Worm (Caenorhabditis elegans) whole organism, mixed stage, embryonic: ENCODE results near the gene Y38C1AA.7.

Source experiments
- M03D4.4 ChIP-seq: sonication (generic microtip); optimal IDR thresholded peaks from 2 replicates; lab custom pipeline; 2017; ENCODE audit warnings: mild to moderate bottlenecking, missing genetic modification characterization, missing compliant biosample characterization
- bed-3 ChIP-seq: fragments of 200-800 bp; sonication (Bioruptor generic); optimal IDR thresholded peaks from 3 replicates; lab custom pipeline; 2018; ENCODE audit warnings: mild to moderate bottlenecking, missing genetic modification characterization, moderate library complexity, missing compliant biosample characterization
- blmp-1 ChIP-seq: fragments of 150-350 bp; optimal IDR thresholded peaks from 2 replicates; lab custom pipeline; 2014; ENCODE audit warnings: missing biosample characterization, missing genetic modification characterization
- ceh-39 ChIP-seq: fragments of 150-350 bp; optimal IDR thresholded peaks from 2 replicates; lab custom pipeline; 2014; ENCODE audit warnings: missing biosample characterization, missing genetic modification characterization
- ceh-43 ChIP-seq: fragments of 200-800 bp; sonication (Bioruptor generic); optimal IDR thresholded peaks from 2 replicates; lab custom pipeline; 2018; ENCODE audit warnings: mild to moderate bottlenecking, missing genetic modification characterization, moderate library complexity, missing compliant biosample characterization
- ceh-83 ChIP-seq: fragments of 200-800 bp; sonication (Bioruptor generic); optimal IDR thresholded peaks from 2 replicates; lab custom pipeline; 2018; ENCODE audit warnings: mild to moderate bottlenecking, missing genetic modification characterization, missing compliant biosample characterization
- ces-1 ChIP-seq: fragments of 150-350 bp; optimal IDR thresholded peaks from 2 replicates; lab custom pipeline; 2014; ENCODE audit warnings: missing biosample characterization, missing genetic modification reagents, missing genetic modification characterization
- cnd-1 ChIP-seq: fragments of 200-800 bp; sonication (Bioruptor generic); optimal IDR thresholded peaks from 2 replicates; lab custom pipeline; 2018; ENCODE audit warnings: mild to moderate bottlenecking, missing genetic modification characterization, missing compliant biosample characterization
- drap-1 ChIP-seq: fragments of 200-800 bp; sonication (Bioruptor generic); optimal IDR thresholded peaks from 3 replicates; lab custom pipeline; 2018; ENCODE audit warnings: mild to moderate bottlenecking, missing genetic modification characterization, missing compliant biosample characterization
- elt-1 ChIP-seq: sonication (generic microtip); optimal IDR thresholded peaks from 2 replicates; lab custom pipeline; 2017; ENCODE audit warnings: missing genetic modification characterization, mild to moderate bottlenecking, missing compliant biosample characterization, antibody characterized with exemption, moderate library complexity, borderline replicate concordance; ENCODE audit not compliant: insufficient read depth
- elt-3 ChIP-seq: fragments of 150-350 bp; optimal IDR thresholded peaks from 2 replicates; lab custom pipeline; 2014; ENCODE audit warnings: missing biosample characterization, missing genetic modification characterization
- flh-1 ChIP-seq: fragments of 200-800 bp; sonication (Bioruptor generic); optimal IDR thresholded peaks from 2 replicates; lab custom pipeline; 2018; ENCODE audit warnings: mild to moderate bottlenecking, missing genetic modification characterization, moderate library complexity, missing compliant biosample characterization
- ham-2 ChIP-seq: fragments of 200-800 bp; sonication (Bioruptor generic); optimal IDR thresholded peaks from 2 replicates; lab custom pipeline; 2018; ENCODE audit warnings: mild to moderate bottlenecking, missing genetic modification characterization, missing compliant biosample characterization
- hlh-1 ChIP-seq: fragments of 150-350 bp; optimal IDR thresholded peaks from 2 replicates; lab custom pipeline; 2014; ENCODE audit warnings: missing biosample characterization, missing genetic modification reagents, missing genetic modification characterization
- lin-13 ChIP-seq: fragments of 150-350 bp; optimal IDR thresholded peaks from 2 replicates; lab custom pipeline; 2014; ENCODE audit warnings: missing biosample characterization, missing genetic modification characterization
- lin-32 ChIP-seq: fragments of 200-800 bp; sonication (Bioruptor generic); optimal IDR thresholded peaks from 2 replicates; lab custom pipeline; 2018; ENCODE audit warnings: mild to moderate bottlenecking, missing genetic modification characterization, missing compliant biosample characterization
- lsy-2 ChIP-seq: fragments of 150-350 bp; optimal IDR thresholded peaks from 2 replicates; lab custom pipeline; 2014; ENCODE audit warnings: missing biosample characterization, missing genetic modification characterization
- mab-5 ChIP-seq: fragments of 150-350 bp; optimal IDR thresholded peaks from 2 replicates; lab custom pipeline; 2014; ENCODE audit warnings: missing biosample characterization, missing genetic modification characterization
- mep-1 ChIP-seq: fragments of 150-350 bp; optimal IDR thresholded peaks from 2 replicates; lab custom pipeline; 2017; ENCODE audit warnings: missing biosample characterization, missing genetic modification reagents, missing genetic modification characterization, inconsistent platforms
- mls-2 ChIP-seq: sonication (generic microtip); optimal IDR thresholded peaks from 2 replicates; lab custom pipeline; 2016; ENCODE audit warnings: mild to moderate bottlenecking, missing genetic modification characterization, moderate library complexity, missing compliant biosample characterization
- nhr-12 ChIP-seq: fragments of 150-350 bp; optimal IDR thresholded peaks from 2 replicates; lab custom pipeline; 2014; ENCODE audit warnings: missing biosample characterization, missing genetic modification characterization
- nhr-2 ChIP-seq: fragments of 150-350 bp; optimal IDR thresholded peaks from 2 replicates; lab custom pipeline; 2014; ENCODE audit warnings: missing biosample characterization, missing genetic modification characterization
- nhr-237 ChIP-seq: fragments of 150-350 bp; optimal IDR thresholded peaks from 2 replicates; lab custom pipeline; 2014; ENCODE audit warnings: missing biosample characterization, missing genetic modification characterization
- nhr-28 ChIP-seq: fragments of 150-350 bp; optimal IDR thresholded peaks from 2 replicates; lab custom pipeline; 2014; ENCODE audit warnings: missing biosample characterization, missing genetic modification characterization
- nhr-76 ChIP-seq: sonication (generic microtip); optimal IDR thresholded peaks from 2 replicates; lab custom pipeline; 2017; ENCODE audit warnings: missing biosample characterization, missing genetic modification characterization
- pha-4 ChIP-seq: fragments of 150-350 bp; optimal IDR thresholded peaks from 2 replicates; lab custom pipeline; 2018; ENCODE audit warnings: missing biosample characterization, missing genetic modification reagents, missing genetic modification characterization
- sem-2 ChIP-seq: fragments of 200-800 bp; sonication (Bioruptor generic); optimal IDR thresholded peaks from 2 replicates; lab custom pipeline; 2018; ENCODE audit warnings: mild to moderate bottlenecking, missing genetic modification characterization, missing compliant biosample characterization
- snpc-4 ChIP-seq: fragments of 150-350 bp; optimal IDR thresholded peaks from 2 replicates; lab custom pipeline; 2014; ENCODE audit warnings: missing biosample characterization, missing genetic modification characterization
- sptf-1 ChIP-seq: sonication (generic microtip); optimal IDR thresholded peaks from 2 replicates; lab custom pipeline; 2017; ENCODE audit warnings: mild to moderate bottlenecking, missing genetic modification characterization, moderate library complexity, missing compliant biosample characterization
- tbx-8 ChIP-seq: fragments of 200-800 bp; sonication (Bioruptor generic); optimal IDR thresholded peaks from 2 replicates; lab custom pipeline; 2018; ENCODE audit warnings: mild to moderate bottlenecking, missing genetic modification characterization, moderate library complexity, missing compliant biosample characterization
- unc-120 ChIP-seq: sonication (generic microtip); optimal IDR thresholded peaks from 2 replicates; lab custom pipeline; 2017; ENCODE audit warnings: missing genetic modification characterization, missing compliant biosample characterization; ENCODE audit not compliant: poor library complexity, severe bottlenecking
- unc-39 ChIP-seq: fragments of 150-350 bp; optimal IDR thresholded peaks from 2 replicates; lab custom pipeline; 2014; ENCODE audit warnings: missing biosample characterization, missing genetic modification characterization
- unc-62 ChIP-seq: fragments of 150-350 bp; optimal IDR thresholded peaks from 2 replicates; lab custom pipeline; 2014; ENCODE audit warnings: missing biosample characterization, missing genetic modification reagents, missing genetic modification characterization
- zip-8 ChIP-seq: fragments of 150-350 bp; optimal IDR thresholded peaks from 2 replicates; lab custom pipeline; 2014; ENCODE audit warnings: missing biosample characterization, missing genetic modification characterization
- ztf-11 ChIP-seq: fragments of 150-350 bp; optimal IDR thresholded peaks from 2 replicates; lab custom pipeline; 2014; ENCODE audit warnings: missing biosample characterization, missing genetic modification characterization

The Y38C1AA.7 gene

DNA sequence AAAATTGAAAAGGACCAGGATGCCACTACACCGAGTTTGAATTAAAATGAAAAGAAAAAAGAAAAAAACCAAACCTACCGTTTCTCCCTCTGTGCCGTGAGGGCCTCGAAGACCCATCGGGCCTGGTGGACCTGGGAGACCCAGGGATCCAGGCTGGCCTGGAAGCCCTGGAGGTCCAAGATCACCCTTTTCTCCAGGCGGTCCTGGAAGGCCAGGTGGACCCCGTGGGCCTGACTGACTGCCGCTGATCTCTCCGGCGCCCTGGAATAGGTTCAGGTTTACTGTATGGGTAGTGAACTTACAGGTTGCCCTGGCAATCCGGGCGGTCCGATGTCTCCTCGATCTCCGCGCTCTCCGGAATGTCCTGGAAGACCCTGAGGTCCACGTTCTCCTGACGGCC, 19.1 kb upstream of the Y38C1AA.7 start:
- TF ChIP-seq mab-5 (tag; lab: Kevin White, UChicago) = no peak
- no peak for TF ChIP-seq drap-1 (GFP tag; lab: Kevin White, UChicago)
- TF ChIP-seq ham-2 = no peak
- no peak for TF ChIP-seq ces-1 (GFP tag; lab: Kevin White, UChicago)
- no peak for TF ChIP-seq elt-1 (tag; lab: Kevin White, UChicago)
- TF ChIP-seq ztf-11 (tag; lab: Kevin White, UChicago) = no peak
- no peak for TF ChIP-seq unc-39 (tag; lab: Kevin White, UChicago)
- no peak for TF ChIP-seq blmp-1
- TF ChIP-seq tbx-8 (GFP tag; lab: Kevin White, UChicago) = no peak
- TF ChIP-seq M03D4.4 (tag; lab: Kevin White, UChicago) = no peak
- TF ChIP-seq bed-3 (GFP tag; lab: Kevin White, UChicago) = no peak
- TF ChIP-seq mls-2 (tag; lab: Kevin White, UChicago) = no peak
- no peak for TF ChIP-seq nhr-2 (tag; lab: Kevin White, UChicago)
- no peak for TF ChIP-seq ceh-43
- TF ChIP-seq ceh-83 (GFP tag; lab: Kevin White, UChicago) = no peak
- no peak for TF ChIP-seq nhr-76 (tag; lab: Kevin White, UChicago)
- no peak for TF ChIP-seq lin-32 (GFP tag; lab: Kevin White, UChicago)
- no peak for TF ChIP-seq cnd-1 (tag; lab: Kevin White, UChicago)

DNA sequence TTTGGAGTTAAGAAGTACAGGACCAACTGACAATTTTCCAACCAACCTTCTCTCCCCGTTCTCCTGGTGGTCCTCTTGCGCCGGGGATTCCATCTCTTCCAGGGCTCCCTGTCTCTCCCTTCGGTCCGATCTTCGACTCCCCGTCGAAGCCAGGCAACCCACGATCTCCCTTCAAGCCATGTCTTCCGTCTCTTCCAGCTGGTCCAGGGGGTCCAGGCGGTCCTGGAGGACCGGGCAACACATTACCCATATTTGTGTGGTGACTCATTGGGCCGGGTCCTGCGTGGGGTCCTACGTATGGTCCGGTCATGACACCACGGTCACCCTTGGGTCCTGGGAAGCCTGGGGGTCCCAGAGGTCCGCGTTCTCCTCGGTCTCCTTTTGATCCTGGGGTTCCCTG, 17.7 kb upstream of the Y38C1AA.7 start:
- no peak for TF ChIP-seq tbx-8 (GFP tag; lab: Kevin White, UChicago)
- no peak for TF ChIP-seq bed-3 (GFP tag; lab: Kevin White, UChicago)
- TF ChIP-seq M03D4.4 (tag; lab: Kevin White, UChicago) = no peak
- TF ChIP-seq ztf-11 (tag; lab: Kevin White, UChicago) = no peak
- no peak for TF ChIP-seq nhr-2 (tag; lab: Kevin White, UChicago)
- TF ChIP-seq mep-1 = no peak

DNA sequence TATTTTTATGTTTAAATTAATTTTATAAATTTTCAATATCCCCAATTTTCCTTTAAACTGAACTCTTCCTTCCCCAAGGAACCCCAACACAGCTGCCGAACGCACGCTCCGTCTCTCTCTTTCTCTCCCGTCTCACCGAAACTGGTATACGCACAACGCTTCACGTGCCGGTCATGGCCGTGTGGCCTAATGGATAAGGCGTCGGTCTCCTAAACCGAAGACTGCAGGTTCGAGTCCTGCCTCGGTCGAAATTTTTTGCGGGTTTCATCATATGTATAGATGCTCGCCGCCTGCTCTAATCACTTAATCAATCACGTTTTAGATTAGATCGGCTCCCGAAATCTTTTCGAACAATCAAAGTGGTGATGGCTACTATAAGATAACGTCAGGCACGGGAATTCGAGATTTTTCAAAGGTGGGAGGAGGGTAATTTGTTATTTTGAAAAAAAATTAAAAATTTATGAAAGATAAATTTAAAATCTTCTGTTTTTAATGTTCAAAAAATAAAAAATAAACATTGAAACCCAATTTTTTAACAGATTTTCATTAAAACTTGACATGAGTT, 14.9 kb upstream of the Y38C1AA.7 start:
- TF ChIP-seq mls-2 (tag; lab: Kevin White, UChicago) = peak; percentile 97
- no peak for TF ChIP-seq blmp-1
- no peak for TF ChIP-seq unc-39 (tag; lab: Kevin White, UChicago)
- TF ChIP-seq bed-3 (GFP tag; lab: Kevin White, UChicago) = peak; percentile 91
- no peak for TF ChIP-seq snpc-4 (tag; lab: Kevin White, UChicago)
- TF ChIP-seq unc-62 = peak; percentile 63
- TF ChIP-seq mab-5 (tag; lab: Kevin White, UChicago) = no peak
- no peak for TF ChIP-seq nhr-28 (tag; lab: Kevin White, UChicago)
- peak; percentile 93 for TF ChIP-seq ham-2
- peak; percentile 92 for TF ChIP-seq sem-2
- peak; percentile 88 for TF ChIP-seq flh-1 (GFP tag; lab: Kevin White, UChicago)
- peak; percentile 92 for TF ChIP-seq lin-32 (GFP tag; lab: Kevin White, UChicago)
- TF ChIP-seq elt-3 (tag; lab: Kevin White, UChicago) = peak; percentile 34
- TF ChIP-seq tbx-8 (GFP tag; lab: Kevin White, UChicago) = peak; percentile 91
- TF ChIP-seq lsy-2 (tag; lab: Kevin White, UChicago) = peak; percentile 61
- TF ChIP-seq sptf-1 (tag; lab: Kevin White, UChicago) = peak; percentile 98
- no peak for TF ChIP-seq pha-4 (tag; lab: Kevin White, UChicago)
- TF ChIP-seq nhr-12 (tag; lab: Kevin White, UChicago) = peak; percentile 34
- TF ChIP-seq elt-1 (tag; lab: Kevin White, UChicago) = peak; percentile 38
- peak; percentile 96 for TF ChIP-seq drap-1 (GFP tag; lab: Kevin White, UChicago)
- peak; percentile 76 for TF ChIP-seq lin-13 (tag; lab: Kevin White, UChicago)
- TF ChIP-seq nhr-2 (tag; lab: Kevin White, UChicago) = no peak
- TF ChIP-seq zip-8 (tag; lab: Kevin White, UChicago) = no peak
- no peak for TF ChIP-seq nhr-237 (tag; lab: Kevin White, UChicago)
- peak; percentile 55 for TF ChIP-seq ces-1 (GFP tag; lab: Kevin White, UChicago)
- TF ChIP-seq mep-1 = peak; percentile 56
- peak; percentile 94 for TF ChIP-seq ceh-43
- TF ChIP-seq cnd-1 (tag; lab: Kevin White, UChicago) = peak; percentile 97
- TF ChIP-seq hlh-1 (tag; lab: Kevin White, UChicago) = peak; percentile 81
- TF ChIP-seq ztf-11 (tag; lab: Kevin White, UChicago) = peak; percentile 50
- no peak for TF ChIP-seq nhr-76 (tag; lab: Kevin White, UChicago)
- TF ChIP-seq unc-120 (tag; lab: Kevin White, UChicago) = peak; percentile 96
- TF ChIP-seq M03D4.4 (tag; lab: Kevin White, UChicago) = peak; percentile 96
- TF ChIP-seq ceh-83 (GFP tag; lab: Kevin White, UChicago) = peak; percentile 98
- peak; percentile 22 for TF ChIP-seq ceh-39
